Worm (Caenorhabditis elegans) whole organism, L4 larva: ENCODE data around the gene F38E9.1.
"Not testable (repeated sequence)": the region's sequence is repeated elsewhere in the genome, so short reads cannot be mapped to it uniquely, and the experiment has no call there.

Experiments
- F44E2.7 ChIP-seq: fragments of 200-800 bp; sonication (Bioruptor generic); IDR thresholded peaks from 2 replicates; pipeline ENCODE4 v2.1.2; 2022; ENCODE audit warnings: missing genetic modification characterization, missing compliant biosample characterization
- T20F7.1 ChIP-seq: fragments of 200-800 bp; sonication (Bioruptor generic); optimal IDR thresholded peaks from 2 replicates; lab custom pipeline; 2018; ENCODE audit warnings: mild to moderate bottlenecking, missing genetic modification characterization, missing compliant biosample characterization
- Y105C5A.15 ChIP-seq: fragments of 200-800 bp; sonication (Bioruptor generic); IDR thresholded peaks from 2 replicates; pipeline ENCODE4 v1.3.6; 2022; ENCODE audit warnings: missing genetic modification characterization, missing compliant biosample characterization
- Y75B8A.6 ChIP-seq: fragments of 200-800 bp; sonication (Bioruptor generic); IDR thresholded peaks from 2 replicates; pipeline ENCODE4 v1.3.6; 2022; ENCODE audit warnings: missing genetic modification reagents, missing genetic modification characterization, missing compliant biosample characterization
- ZK546.5 ChIP-seq, 2 experiments: sonication (generic microtip); optimal IDR thresholded peaks; 2 replicates each; lab custom pipeline; 2017; ENCODE audit warnings: missing biosample characterization in 2 of 2, missing genetic modification characterization in 2 of 2
- aha-1 ChIP-seq: fragments of 150-350 bp; peaks from one replicate; lab custom pipeline; 2014; ENCODE audit warnings: missing biosample characterization, missing genetic modification characterization
- aly-2 ChIP-seq: sonication (generic microtip); optimal IDR thresholded peaks from 2 replicates; lab custom pipeline; 2018; ENCODE audit warnings: missing biosample characterization, missing genetic modification characterization
- attf-4 ChIP-seq: sonication (generic microtip); optimal IDR thresholded peaks from 3 replicates; lab custom pipeline; 2017; ENCODE audit warnings: missing biosample characterization, missing genetic modification characterization
- ceh-20 ChIP-seq: fragments of 200-800 bp; sonication (Bioruptor generic); IDR thresholded peaks from 2 replicates; pipeline ENCODE4 v1.3.6; 2022; ENCODE audit warnings: missing genetic modification reagents, missing genetic modification characterization, missing compliant biosample characterization
- ceh-28 ChIP-seq: fragments of 150-350 bp; optimal IDR thresholded peaks from 2 replicates; lab custom pipeline; 2014; ENCODE audit warnings: missing biosample characterization, missing genetic modification reagents, missing genetic modification characterization
- ceh-44 ChIP-seq: fragments of 200-800 bp; sonication (Bioruptor generic); IDR thresholded peaks from 2 replicates; pipeline ENCODE4 v1.3.6; 2022; ENCODE audit warnings: missing genetic modification reagents, missing genetic modification characterization, missing compliant biosample characterization
- ces-1 ChIP-seq: fragments of 150-350 bp; sonication (generic microtip); optimal IDR thresholded peaks from 4 replicates; lab custom pipeline; 2014; ENCODE audit warnings: missing biosample characterization, missing genetic modification reagents, missing genetic modification characterization
- daf-12 ChIP-seq: fragments of 150-350 bp; optimal IDR thresholded peaks from 2 replicates; lab custom pipeline; 2014; ENCODE audit warnings: missing biosample characterization, missing genetic modification reagents, missing genetic modification characterization
- daf-16 ChIP-seq, 3 experiments: sonication (generic microtip); optimal IDR thresholded peaks; 2 replicates each; lab custom pipeline; 2016 to 2017; ENCODE audit warnings: missing genetic modification characterization in 3 of 3, missing genetic modification reagents in 3 of 3, mild to moderate bottlenecking in 2 of 3, missing compliant biosample characterization in 2 of 3, missing biosample characterization in 1 of 3, moderate library complexity in 1 of 3
- daf-8 ChIP-seq: fragments of 200-800 bp; sonication (Bioruptor generic); IDR thresholded peaks from 2 replicates; pipeline ENCODE4 v1.3.6; 2022; ENCODE audit warnings: missing genetic modification characterization, missing compliant biosample characterization
- dmd-6 ChIP-seq: fragments of 200-800 bp; sonication (Bioruptor generic); IDR thresholded peaks from 2 replicates; pipeline ENCODE4 v1.3.6; 2022; ENCODE audit warnings: missing genetic modification reagents, missing genetic modification characterization, missing compliant biosample characterization
- dmd-9 ChIP-seq: fragments of 200-800 bp; sonication (Bioruptor generic); IDR thresholded peaks from 2 replicates; pipeline ENCODE4 v1.3.6; 2022; ENCODE audit warnings: missing genetic modification reagents, missing genetic modification characterization, missing compliant biosample characterization
- fkh-10 ChIP-seq: fragments of 150-350 bp; optimal IDR thresholded peaks from 2 replicates; lab custom pipeline; 2014; ENCODE audit warnings: missing biosample characterization, missing genetic modification reagents, missing genetic modification characterization
- lim-7 ChIP-seq: fragments of 200-800 bp; sonication (Bioruptor generic); IDR thresholded peaks from 2 replicates; pipeline ENCODE4 v1.3.6; 2022; ENCODE audit warnings: missing genetic modification characterization, missing compliant biosample characterization
- lin-13 ChIP-seq: fragments of 150-350 bp; optimal IDR thresholded peaks from 2 replicates; lab custom pipeline; 2014; ENCODE audit warnings: missing biosample characterization, missing genetic modification reagents, missing genetic modification characterization
- lin-15B ChIP-seq: fragments of 150-350 bp; sonication (generic microtip); optimal IDR thresholded peaks from 3 replicates; lab custom pipeline; 2014; ENCODE audit warnings: missing biosample characterization, missing genetic modification characterization
- lin-39 ChIP-seq: fragments of 150-350 bp; optimal IDR thresholded peaks from 2 replicates; lab custom pipeline; 2014; ENCODE audit warnings: missing biosample characterization, missing genetic modification reagents, missing genetic modification characterization
- mes-2 ChIP-seq: sonication (generic microtip); optimal IDR thresholded peaks from 2 replicates; lab custom pipeline; 2016; ENCODE audit warnings: missing genotype, mild to moderate bottlenecking, missing genetic modification characterization, missing compliant biosample characterization; ENCODE audit not compliant: poor library complexity, severe bottlenecking
- nhr-48 ChIP-seq: sonication (generic microtip); optimal IDR thresholded peaks from 2 replicates; lab custom pipeline; 2016; ENCODE audit warnings: mild to moderate bottlenecking, missing genetic modification characterization, missing compliant biosample characterization
- nhr-6 ChIP-seq: fragments of 150-350 bp; optimal IDR thresholded peaks from 2 replicates; lab custom pipeline; 2014; ENCODE audit warnings: missing biosample characterization, missing genetic modification characterization
- saeg-2 ChIP-seq: fragments of 200-800 bp; sonication (Bioruptor generic); IDR thresholded peaks from 2 replicates; pipeline ENCODE4 v1.3.6; 2022; ENCODE audit warnings: missing genetic modification reagents, missing genetic modification characterization, missing compliant biosample characterization
- set-16 ChIP-seq: fragments of 200-800 bp; sonication (Bioruptor generic); IDR thresholded peaks from 2 replicates; pipeline ENCODE4 v1.3.6; 2022; ENCODE audit warnings: missing genetic modification reagents, missing genetic modification characterization, missing compliant biosample characterization
- tra-1 ChIP-seq: fragments of 200-800 bp; sonication (Bioruptor generic); IDR thresholded peaks from 2 replicates; pipeline ENCODE4 v1.3.6; 2022; ENCODE audit warnings: missing genetic modification reagents, missing genetic modification characterization, missing compliant biosample characterization
- unc-39 ChIP-seq: sonication (generic microtip); optimal IDR thresholded peaks from 2 replicates; lab custom pipeline; 2017; ENCODE audit warnings: missing biosample characterization, missing genetic modification characterization
- unc-62 ChIP-seq, 3 experiments: fragments of 150-350 bp in 1 of 3; sonication (generic microtip); optimal IDR thresholded peaks in 2 of 3; peaks in 1 of 3; 1 replicate in 1 of 3; 2 replicates in 2 of 3; lab custom pipeline; 2014 to 2017; ENCODE audit warnings: missing biosample characterization in 3 of 3, missing genetic modification characterization in 3 of 3, missing genetic modification reagents in 3 of 3, missing genotype in 1 of 3
- vab-7 ChIP-seq: fragments of 200-800 bp; sonication (Bioruptor generic); IDR thresholded peaks from 2 replicates; pipeline ENCODE4 v1.3.6; 2022; ENCODE audit warnings: missing genetic modification reagents, missing genetic modification characterization, missing compliant biosample characterization
- zip-11 ChIP-seq: fragments of 200-800 bp; sonication (Bioruptor generic); IDR thresholded peaks from 2 replicates; pipeline ENCODE4 v1.3.6; 2022; ENCODE audit warnings: missing genetic modification characterization, missing compliant biosample characterization
- ztf-11 ChIP-seq: fragments of 150-350 bp; optimal IDR thresholded peaks from 2 replicates; lab custom pipeline; 2014; ENCODE audit warnings: missing biosample characterization, missing genetic modification characterization

The F38E9.1 gene

DNA sequence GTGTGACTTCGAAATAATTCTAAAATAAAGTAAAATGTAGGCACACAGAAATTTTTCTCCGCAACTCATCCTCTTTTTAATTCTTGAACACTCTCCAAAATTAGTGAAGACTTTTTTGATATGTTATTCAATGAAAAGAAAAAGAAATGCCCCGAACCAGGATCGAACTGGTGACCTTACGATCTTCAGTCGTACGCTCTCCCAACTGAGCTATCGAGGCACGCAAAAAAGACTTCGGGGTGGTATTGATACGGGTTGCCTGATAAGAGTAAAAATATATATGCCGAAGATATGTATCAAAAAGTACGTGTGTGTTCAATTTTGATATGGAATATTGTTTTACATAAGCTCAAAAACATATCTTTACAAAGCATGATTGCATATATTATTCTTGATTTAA lies 32.1 kb downstream of the F38E9.1 start (continued):
- TF ChIP-seq mes-2 (no peak), ztf-11 (tag; lab: Kevin White, UChicago) (no peak), dmd-6 (no peak; the same call in 1 of the 2 replicates)

DNA sequence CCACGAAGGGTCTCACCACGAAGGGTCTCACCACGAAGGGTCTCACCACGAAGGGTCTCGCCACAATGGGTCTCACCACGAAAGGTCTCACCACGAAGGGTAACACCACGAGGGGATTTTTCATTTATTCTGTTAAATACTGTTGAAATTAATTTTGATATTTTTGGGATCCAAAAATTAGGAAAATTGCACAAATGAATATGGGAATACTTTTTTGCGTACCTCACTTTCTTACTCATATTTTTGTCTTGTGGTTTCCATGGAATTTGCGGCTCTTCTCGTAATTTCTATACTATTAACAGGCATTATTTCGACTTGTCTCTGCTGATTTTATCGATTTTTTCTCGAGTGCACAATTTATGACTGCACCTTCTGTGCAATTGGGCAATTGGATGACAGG lies 34.5 kb downstream of the F38E9.1 start, which contains the start of gene T25D1.3:
T25D1.3 (plus strand) TSS at position 301 of the 400 bp plus-strand sequence.
- TF ChIP-seq lim-7 (GFP tag; lab: Robert Waterston, UW) (no peak), nhr-6 (tag; lab: Kevin White, UChicago) (no peak), ztf-11 (tag; lab: Kevin White, UChicago) (no peak), vab-7 (no peak), ceh-20 (GFP tag; lab: Robert Waterston, UW) (no peak), attf-4 (tag; lab: Kevin White, UChicago) (no peak), lin-15B (tag; lab: Kevin White, UChicago) (no peak), fkh-10 (GFP tag; lab: Kevin White, UChicago) (no peak), set-16 (GFP tag; lab: Robert Waterston, UW) (no peak)

DNA sequence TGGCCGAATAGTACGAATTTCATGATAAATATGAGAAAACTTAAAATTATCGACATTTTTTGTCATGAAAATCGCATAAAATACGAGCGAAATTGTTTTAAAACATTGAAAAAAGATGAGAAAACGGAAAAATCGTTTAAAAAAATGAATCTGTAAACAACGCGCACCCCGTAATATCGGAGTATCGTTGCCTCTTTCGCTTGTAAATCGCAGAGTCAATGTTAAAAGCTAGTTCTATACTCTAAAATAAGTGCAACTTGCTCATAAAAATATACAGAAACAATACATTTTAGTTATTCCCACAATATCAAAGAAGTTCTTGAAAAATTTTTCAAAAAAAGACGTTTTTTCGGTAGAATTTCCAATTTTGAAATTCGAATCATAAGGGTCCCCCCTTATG lies 38.7 kb downstream of the F38E9.1 start:
- peak; percentile 64 for TF ChIP-seq T20F7.1 (GFP tag; lab: Kevin White, UChicago)

DNA sequence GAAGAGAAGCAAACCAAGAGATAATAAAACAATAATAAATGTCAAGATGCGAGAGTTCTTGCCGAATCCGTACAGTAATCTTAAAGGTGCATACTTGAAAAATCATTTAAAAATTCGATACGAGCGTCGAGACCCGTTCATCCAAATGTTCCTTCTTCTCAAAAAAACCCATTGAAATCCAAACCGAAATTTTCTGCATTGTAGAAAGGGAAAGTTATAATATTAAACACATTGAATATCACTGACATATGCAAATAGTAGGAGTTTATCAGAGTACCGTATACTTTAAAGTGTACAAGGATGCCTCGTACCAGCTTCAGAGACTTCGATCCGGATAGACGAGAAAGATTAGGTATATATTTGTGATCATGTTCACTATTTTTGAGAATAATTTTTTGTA lies 44.4 kb downstream of the F38E9.1 start, which contains the start of gene T25D1.2:
T25D1.2 (plus strand) TSS at position 301 of the 400 bp plus-strand sequence.
- TF ChIP-seq F44E2.7 (GFP tag; lab: Robert Waterston, UW); ceh-28 (tag; lab: Kevin White, UChicago); zip-11 (GFP tag; lab: Robert Waterston, UW): not testable (repeated sequence)

DNA sequence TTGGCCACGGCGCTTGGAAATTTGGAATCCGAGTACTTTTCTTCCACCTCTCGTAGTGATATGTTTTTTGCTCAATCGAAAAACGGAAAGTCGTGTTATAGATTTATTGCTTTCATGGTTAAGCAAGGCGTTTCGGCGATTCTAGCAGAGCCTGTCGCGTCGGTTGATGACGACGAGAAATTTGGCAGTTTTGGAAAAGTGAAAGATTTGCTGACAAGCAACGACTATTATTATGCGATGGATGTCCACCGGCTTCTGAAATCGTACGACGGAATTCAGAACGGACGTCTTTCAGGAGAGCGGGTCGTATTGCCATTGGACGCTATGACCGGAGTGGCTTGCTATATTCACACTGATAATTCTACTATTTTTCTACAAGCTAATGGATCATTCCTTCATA lies 47.9 kb downstream of the F38E9.1 start:
- TF ChIP-seq unc-39 (no peak), unc-62 (GFP tag; optimal IDR thresholded peaks at IDR 0.05 in 1 of 2; lab: Kevin White, UChicago) (peak in 1 of 2 experiments; percentile 96), unc-62 (tag; optimal IDR thresholded peaks at IDR 0.05; lab: Kevin White, UChicago) (no peak)

DNA sequence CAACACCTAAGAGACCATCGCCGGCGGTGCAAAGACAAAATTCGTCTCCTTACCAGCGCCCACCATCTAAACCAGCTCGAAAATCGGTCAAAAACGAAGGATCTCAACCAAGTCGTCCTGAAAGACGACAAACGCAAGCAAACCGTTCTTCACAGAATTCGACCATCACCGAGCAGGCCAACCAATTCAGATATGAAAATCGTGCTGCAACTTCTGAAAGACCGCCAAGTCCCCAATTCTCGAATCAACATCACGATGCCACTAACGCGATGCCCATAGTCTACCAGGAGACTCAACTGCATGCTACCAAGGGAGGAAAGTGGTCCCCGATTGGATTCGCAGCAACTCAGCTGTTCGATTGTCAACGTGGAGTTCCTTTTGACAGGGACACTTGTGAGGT lies 48.7 kb downstream of the F38E9.1 start, which contains the start of gene T25D1.1:
T25D1.1 (plus strand) TSS at position 301 of the 400 bp plus-strand sequence.
- TF ChIP-seq lin-15B (tag; lab: Kevin White, UChicago) (no peak), ces-1 (GFP tag; lab: Kevin White, UChicago) (no peak), ZK546.5 (tag; optimal IDR thresholded peaks at IDR 0.05; lab: Kevin White, UChicago) (no peak), daf-8 (GFP tag; lab: Robert Waterston, UW) (no peak), lin-13 (no peak), lin-39 (tag; lab: Kevin White, UChicago) (no peak), fkh-10 (GFP tag; lab: Kevin White, UChicago) (no peak), ceh-44 (GFP tag; lab: Robert Waterston, UW) (no peak), nhr-48 (no peak), vab-7 (no peak), saeg-2 (GFP tag; lab: Robert Waterston, UW) (no peak), tra-1 (GFP tag; lab: Robert Waterston, UW) (no peak), daf-12 (no peak), daf-16 (GFP tag; optimal IDR thresholded peaks at IDR 0.05; lab: Kevin White, UChicago) (no peak), daf-16 (tag; optimal IDR thresholded peaks at IDR 0.05; lab: Kevin White, UChicago) (no peak), Y105C5A.15 (GFP tag; lab: Robert Waterston, UW) (no peak), aly-2 (no peak), aha-1 (tag; lab: Kevin White, UChicago) (no peak), dmd-9 (GFP tag; lab: Robert Waterston, UW) (no peak), Y75B8A.6 (no peak)
